Worm (Caenorhabditis elegans) whole organism, L1 larva: ENCODE data around the gene sir-2.2.

Source experiments
- aly-2 ChIP-seq: fragments of 150-350 bp; optimal IDR thresholded peaks from 2 replicates; lab custom pipeline; 2014; ENCODE audit warnings: missing biosample characterization, missing genetic modification characterization
- fos-1 ChIP-seq: fragments of 150-350 bp; optimal IDR thresholded peaks from 2 replicates; lab custom pipeline; 2014; ENCODE audit warnings: missing biosample characterization, missing genetic modification characterization
- zip-4 ChIP-seq: fragments of 200-800 bp; sonication (Bioruptor generic); optimal IDR thresholded peaks from 2 replicates; lab custom pipeline; 2018; ENCODE audit warnings: mild to moderate bottlenecking, missing genetic modification characterization, moderate library complexity, missing compliant biosample characterization

- TF ChIP-seq aly-2 (tag; lab: Kevin White, UChicago) (no peak), zip-4 (GFP tag; lab: Kevin White, UChicago) (no peak), fos-1 (tag; lab: Kevin White, UChicago) (no peak)
These were observed 12.8 kb upstream of the sir-2.2 start for ce11 chrX:13315093-13315492.
